Worm (Caenorhabditis elegans): Measurements from ENCODE around the gene sre-10.

- TF ChIP-seq efl-1 (GFP tag; optimal IDR thresholded peaks at IDR 0.05) (no peak), snpc-3.4 (tag; optimal IDR thresholded peaks at IDR 0.05) (no peak), unc-62 (GFP tag; optimal IDR thresholded peaks at IDR 0.05) (no peak), hmg-20 (GFP tag; IDR thresholded peaks at IDR 0.05) (no peak), nhr-90 (tag; optimal IDR thresholded peaks at IDR 0.05) (no peak), athp-1 (tag; optimal IDR thresholded peaks at IDR 0.05) (no peak), dpl-1 (GFP tag; optimal IDR thresholded peaks at IDR 0.05) (no peak)
Measured at ce11 chrV:7087340-7087739, 45.0 kb upstream of the sre-10 start.

Data from whole organism, young adult.